Fruit fly (Drosophila melanogaster) whole organism, prepupa: ENCODE results near the gene Sec16.

Experiments used
- CG11762 ChIP-seq: fragments of 200-800 bp; sonication (Bioruptor generic); optimal IDR thresholded peaks from 3 replicates; lab custom pipeline; 2016; ENCODE audit warnings: missing biosample characterization, missing genetic modification characterization; ENCODE audit not compliant: insufficient read depth
- CG11902 ChIP-seq: fragments of 200-800 bp; sonication (Bioruptor generic); optimal IDR thresholded peaks from 3 replicates; lab custom pipeline; 2016; ENCODE audit warnings: missing biosample characterization, missing genetic modification characterization
- CG32006 ChIP-seq: fragments of 200-800 bp; sonication (Bioruptor generic); optimal IDR thresholded peaks from 3 replicates; lab custom pipeline; 2017; ENCODE audit warnings: missing biosample characterization, mild to moderate bottlenecking, missing genetic modification characterization
- CG6163 ChIP-seq: fragments of 200-800 bp; sonication (Bioruptor generic); IDR thresholded peaks from 3 replicates; pipeline ENCODE4 v1.3.6; 2022; ENCODE audit warnings: missing biosample characterization, missing genetic modification characterization
- Eip93F ChIP-seq: fragments of 200-800 bp; sonication (Bioruptor generic); optimal IDR thresholded peaks from 2 replicates; lab custom pipeline; 2016; ENCODE audit warnings: missing biosample characterization, mild to moderate bottlenecking, missing genetic modification characterization
- topi ChIP-seq: fragments of 200-800 bp; sonication (Bioruptor generic); optimal IDR thresholded peaks from 3 replicates; lab custom pipeline; 2016; ENCODE audit warnings: missing biosample characterization, missing genetic modification characterization

DNA sequence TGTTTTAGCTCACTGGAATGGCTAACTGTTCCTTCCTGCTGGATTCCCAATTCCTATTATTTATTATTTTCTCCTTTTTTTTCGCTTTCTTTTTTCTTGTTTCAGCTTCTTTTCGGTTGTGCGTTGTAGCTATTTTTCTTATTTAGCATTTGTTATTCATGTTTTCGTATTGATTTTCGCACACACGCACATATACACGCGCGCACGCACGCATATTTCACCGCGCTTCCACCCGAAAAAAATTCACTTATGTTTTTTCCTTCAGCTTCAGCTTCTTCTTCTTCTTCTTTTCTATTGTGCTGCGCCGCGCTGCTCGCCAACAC, 13.2 kb upstream of the Sec16 start:
- TF ChIP-seq topi (GFP tag; lab: Kevin White, UChicago) (no peak), CG6163 (GFP tag; lab: Robert Waterston, UW) (no peak), CG11902 (no peak), CG32006 (GFP tag; lab: Kevin White, UChicago) (no peak), Eip93F (no peak), CG11762 (GFP tag; lab: Kevin White, UChicago) (no peak)
